Worm (Caenorhabditis elegans) whole organism, L4/young adult: Measurements from ENCODE around the gene dnj-18.

Source experiments
- dao-5 ChIP-seq: sonication (generic microtip); optimal IDR thresholded peaks from 2 replicates; lab custom pipeline; 2016; ENCODE audit warnings: missing genotype, missing genetic modification characterization, moderate library complexity, missing compliant biosample characterization
- him-1 ChIP-seq: sonication (generic microtip); optimal IDR thresholded peaks from 2 replicates; lab custom pipeline; 2016; ENCODE audit warnings: missing genotype, missing genetic modification reagents, missing genetic modification characterization, missing compliant biosample characterization

DNA sequence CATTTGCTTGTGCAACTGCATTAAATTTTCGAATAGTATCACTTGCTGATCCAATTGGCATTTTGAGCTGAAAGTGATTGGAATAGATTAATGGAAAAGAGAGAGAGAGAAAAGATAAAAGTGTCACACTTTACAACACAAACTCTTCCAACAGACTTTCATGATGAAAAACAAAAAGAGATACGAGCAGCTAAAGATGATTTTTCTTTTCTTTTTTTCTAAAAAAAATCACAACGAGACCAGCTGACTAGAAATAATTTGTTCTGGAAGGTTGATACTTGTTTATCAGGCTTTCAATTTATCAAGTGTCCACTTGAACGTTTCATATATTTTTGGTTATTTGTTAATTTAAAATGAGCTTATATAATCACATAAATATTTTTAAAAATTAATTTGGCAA, 10.8 kb upstream of the dnj-18 start:
- TF ChIP-seq him-1 (tag; lab: Kevin White, UChicago) (no peak), dao-5 (no peak)
